Worm (Caenorhabditis elegans): ENCODE data around the gene pfd-5.

DNA sequence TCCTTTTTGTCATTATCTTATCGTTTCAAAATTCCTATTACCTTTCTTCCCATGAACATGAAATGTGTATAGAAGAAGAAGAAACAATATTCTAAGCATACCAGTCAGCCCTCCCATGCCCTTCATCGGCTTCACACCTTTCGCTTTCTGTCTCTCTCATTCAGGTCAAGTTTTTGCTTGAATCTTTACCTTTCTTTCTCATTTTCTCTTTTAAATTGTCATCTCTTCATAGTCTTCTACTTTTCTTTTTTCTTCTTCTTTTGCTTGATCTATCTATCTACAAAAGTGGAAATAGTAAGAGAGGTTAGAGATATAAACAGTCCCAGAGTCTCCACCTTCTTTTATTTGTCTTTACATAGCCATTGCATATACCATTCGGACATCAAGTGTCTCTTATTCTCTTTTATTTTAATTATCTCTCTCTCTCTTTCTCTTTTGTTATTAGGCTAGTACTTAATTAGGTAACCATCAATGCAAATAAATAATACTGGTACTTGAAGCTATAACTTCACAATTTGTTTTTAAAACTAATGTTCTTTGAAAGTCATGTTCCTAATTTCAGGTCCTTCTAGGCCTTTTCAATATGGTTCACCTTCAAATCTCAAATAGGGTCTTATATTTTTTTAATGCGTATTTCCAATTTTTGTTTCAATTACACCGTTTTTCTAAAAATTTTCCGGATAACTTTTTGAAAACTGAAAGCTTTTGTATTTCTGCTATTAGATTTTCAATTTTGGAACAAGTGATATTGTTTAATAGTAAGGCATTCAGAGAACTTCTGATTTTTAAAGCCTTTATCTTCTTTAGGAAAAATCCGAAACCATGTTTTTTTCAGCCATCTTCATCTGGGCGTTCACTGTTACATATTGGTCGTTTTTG is 2.9 kb upstream of the pfd-5 start, which contains the start of gene dpy-31:
- TF ChIP-seq T22C8.4 (GFP tag; IDR thresholded peaks at IDR 0.05), result no peak
- TF ChIP-seq cog-1 (tag; optimal IDR thresholded peaks at IDR 0.05), result no peak
- no peak for TF ChIP-seq klf-2 (GFP tag; conservative IDR thresholded peaks at IDR 0.05)
- TF ChIP-seq ztf-23 (GFP tag; IDR thresholded peaks at IDR 0.05), result no peak

Data from whole organism, midembryonic.